Worm (Caenorhabditis elegans) whole organism, L1 larva: Measurements from ENCODE around the gene sna-3.

Experiments
- C04F5.9 ChIP-seq: sonication (generic microtip); optimal IDR thresholded peaks from 2 replicates; lab custom pipeline; 2016; ENCODE audit warnings: missing genetic modification characterization, missing compliant biosample characterization
- C16A3.4 ChIP-seq: fragments of 150-350 bp; optimal IDR thresholded peaks from 2 replicates; lab custom pipeline; 2014; ENCODE audit warnings: missing biosample characterization, missing genetic modification characterization
- C34B4.2 ChIP-seq: sonication (generic microtip); optimal IDR thresholded peaks from 2 replicates; lab custom pipeline; 2017; ENCODE audit warnings: mild to moderate bottlenecking, missing genetic modification characterization, missing compliant biosample characterization
- blmp-1 ChIP-seq: fragments of 150-350 bp; optimal IDR thresholded peaks from 2 replicates; lab custom pipeline; 2014; ENCODE audit warnings: missing biosample characterization, missing genetic modification characterization
- ceh-63 ChIP-seq: fragments of 200-800 bp; sonication (Bioruptor generic); optimal IDR thresholded peaks from 2 replicates; lab custom pipeline; 2018; ENCODE audit warnings: mild to moderate bottlenecking, missing genetic modification characterization, missing compliant biosample characterization
- ceh-88 ChIP-seq: fragments of 200-800 bp; sonication (Bioruptor generic); IDR thresholded peaks from 2 replicates; pipeline ENCODE4 v1.3.6; 2022; ENCODE audit warnings: missing genetic modification characterization, missing compliant biosample characterization
- ces-1 ChIP-seq: fragments of 150-350 bp; optimal IDR thresholded peaks from 2 replicates; lab custom pipeline; 2014; ENCODE audit warnings: missing biosample characterization, missing genetic modification reagents, missing genetic modification characterization
- dsc-1 ChIP-seq: sonication (generic microtip); optimal IDR thresholded peaks from 2 replicates; lab custom pipeline; 2016; ENCODE audit warnings: mild to moderate bottlenecking, missing genetic modification characterization, missing compliant biosample characterization
- efl-1 ChIP-seq, 4 experiments: fragments of 150-350 bp; optimal IDR thresholded peaks in 3 of 4; peaks in 1 of 4; 1 replicate in 1 of 4; 2 replicates in 3 of 4; lab custom pipeline; 2014; ENCODE audit warnings: missing biosample characterization in 2 of 4, missing genetic modification characterization in 2 of 4, missing genetic modification reagents in 2 of 4
- egl-13 ChIP-seq: sonication (generic microtip); optimal IDR thresholded peaks from 2 replicates; lab custom pipeline; 2016; ENCODE audit warnings: missing genotype, missing genetic modification reagents, missing genetic modification characterization, missing compliant biosample characterization
- egl-27 ChIP-seq, 2 experiments: fragments of 150-350 bp in 1 of 2; sonication (generic microtip); optimal IDR thresholded peaks; 3 replicates each; lab custom pipeline; 2017 to 2018; ENCODE audit warnings: missing biosample characterization in 2 of 2, missing genetic modification characterization in 2 of 2, missing genetic modification reagents in 2 of 2
- fkh-4 ChIP-seq: sonication (generic microtip); optimal IDR thresholded peaks from 2 replicates; lab custom pipeline; 2016; ENCODE audit warnings: missing compliant biosample characterization, missing genetic modification characterization, borderline replicate concordance
- hlh-4 ChIP-seq: sonication (generic microtip); optimal IDR thresholded peaks from 2 replicates; lab custom pipeline; 2016; ENCODE audit warnings: mild to moderate bottlenecking, missing genetic modification characterization, missing compliant biosample characterization
- hpl-2 ChIP-seq: fragments of 150-350 bp; optimal IDR thresholded peaks from 2 replicates; lab custom pipeline; 2014; ENCODE audit warnings: missing biosample characterization, missing genetic modification reagents, missing genetic modification characterization
- lin-14 ChIP-seq: fragments of 200-800 bp; sonication (Bioruptor generic); optimal IDR thresholded peaks from 2 replicates; lab custom pipeline; 2018; ENCODE audit warnings: mild to moderate bottlenecking, missing genetic modification characterization, moderate library complexity, missing compliant biosample characterization
- lin-15B ChIP-seq: fragments of 150-350 bp; sonication (generic microtip); optimal IDR thresholded peaks from 3 replicates; lab custom pipeline; 2014; ENCODE audit warnings: missing biosample characterization, missing genetic modification characterization
- lsy-2 ChIP-seq, 2 experiments: fragments of 150-350 bp; optimal IDR thresholded peaks; 2 replicates each; lab custom pipeline; 2014; ENCODE audit warnings: missing biosample characterization in 2 of 2, missing genetic modification characterization in 2 of 2
- mdl-1 ChIP-seq, 2 experiments: fragments of 150-350 bp; optimal IDR thresholded peaks; 2 replicates each; lab custom pipeline; 2014 to 2017; ENCODE audit warnings: missing biosample characterization in 2 of 2, missing genetic modification characterization in 2 of 2, inconsistent platforms in 1 of 2
- mef-2 ChIP-seq: fragments of 150-350 bp; optimal IDR thresholded peaks from 2 replicates; lab custom pipeline; 2014; ENCODE audit warnings: missing biosample characterization, missing genetic modification characterization
- nhr-11 ChIP-seq: fragments of 150-350 bp; optimal IDR thresholded peaks from 2 replicates; lab custom pipeline; 2014; ENCODE audit warnings: missing biosample characterization, missing genetic modification characterization
- nhr-12 ChIP-seq: sonication (generic microtip); optimal IDR thresholded peaks from 2 replicates; lab custom pipeline; 2017; ENCODE audit warnings: missing biosample characterization, missing genetic modification characterization
- nhr-19 ChIP-seq: fragments of 200-800 bp; sonication (Bioruptor generic); conservative IDR thresholded peaks from 2 replicates; pipeline ENCODE4 v1.3.6; 2022; ENCODE audit warnings: missing genetic modification characterization, missing compliant biosample characterization
- nhr-20 ChIP-seq: sonication (generic microtip); optimal IDR thresholded peaks from 2 replicates; lab custom pipeline; 2016; ENCODE audit warnings: mild to moderate bottlenecking, missing genetic modification characterization, missing compliant biosample characterization
- nhr-71 ChIP-seq: sonication (generic microtip); optimal IDR thresholded peaks from 2 replicates; lab custom pipeline; 2016; ENCODE audit warnings: mild to moderate bottlenecking, missing genetic modification characterization, moderate library complexity, missing compliant biosample characterization
- nhr-76 ChIP-seq: sonication (generic microtip); optimal IDR thresholded peaks from 2 replicates; lab custom pipeline; 2017; ENCODE audit warnings: missing biosample characterization, missing genetic modification characterization
- nhr-84 ChIP-seq: sonication (generic microtip); optimal IDR thresholded peaks from 2 replicates; lab custom pipeline; 2017; ENCODE audit warnings: missing biosample characterization, missing genetic modification characterization
- nhr-85 ChIP-seq: sonication (generic microtip); peaks from one replicate; lab custom pipeline; 2016; ENCODE audit warnings: missing genetic modification characterization, inconsistent platforms, missing compliant biosample characterization
- nhr-90 ChIP-seq: sonication (generic microtip); optimal IDR thresholded peaks from 2 replicates; lab custom pipeline; 2016; ENCODE audit warnings: mild to moderate bottlenecking, missing genetic modification characterization, missing compliant biosample characterization; ENCODE audit not compliant: poor library complexity
- pag-3 ChIP-seq: sonication (generic microtip); optimal IDR thresholded peaks from 2 replicates; lab custom pipeline; 2017; ENCODE audit warnings: missing genetic modification characterization, mild to moderate bottlenecking, missing compliant biosample characterization, antibody characterized with exemption, borderline replicate concordance; ENCODE audit not compliant: insufficient read depth
- rnt-1 ChIP-seq: sonication (generic microtip); optimal IDR thresholded peaks from 2 replicates; lab custom pipeline; 2016; ENCODE audit warnings: mild to moderate bottlenecking, missing genetic modification characterization, moderate library complexity, missing compliant biosample characterization
- snpc-4 ChIP-seq: fragments of 150-350 bp; optimal IDR thresholded peaks from 2 replicates; lab custom pipeline; 2014; ENCODE audit warnings: missing biosample characterization, missing genetic modification characterization
- snu-23 ChIP-seq: sonication (generic microtip); optimal IDR thresholded peaks from 2 replicates; lab custom pipeline; 2016; ENCODE audit warnings: missing genetic modification characterization, missing compliant biosample characterization
- swsn-7 ChIP-seq: sonication (generic microtip); optimal IDR thresholded peaks from 2 replicates; lab custom pipeline; 2016; ENCODE audit warnings: missing genetic modification characterization, missing compliant biosample characterization
- tbx-2 ChIP-seq: sonication (generic microtip); optimal IDR thresholded peaks from 2 replicates; lab custom pipeline; 2016; ENCODE audit warnings: missing genetic modification characterization, missing compliant biosample characterization
- unc-30 ChIP-seq: sonication (generic microtip); optimal IDR thresholded peaks from 2 replicates; lab custom pipeline; 2017; ENCODE audit warnings: missing biosample characterization, missing genetic modification characterization
- unc-98 ChIP-seq: fragments of 200-800 bp; sonication (Bioruptor generic); IDR thresholded peaks from 2 replicates; pipeline ENCODE4 v1.3.6; 2022; ENCODE audit warnings: missing genetic modification characterization, missing compliant biosample characterization
- xbp-1 ChIP-seq: sonication (generic microtip); optimal IDR thresholded peaks from 2 replicates; lab custom pipeline; 2016; ENCODE audit warnings: missing genetic modification characterization, missing compliant biosample characterization
- zag-1 ChIP-seq: fragments of 150-350 bp; optimal IDR thresholded peaks from 2 replicates; lab custom pipeline; 2014; ENCODE audit warnings: missing biosample characterization, missing genetic modification characterization
- ztf-4 ChIP-seq: fragments of 150-350 bp; optimal IDR thresholded peaks from 2 replicates; lab custom pipeline; 2014; ENCODE audit warnings: missing biosample characterization, missing genetic modification characterization

The sna-3 gene

ce11 chrIII:6198378-6199234, 7.4 kb downstream of the sna-3 start, which contains the start of the genes C23G10.7 and rpn-2 (continued):
- TF ChIP-seq nhr-71 (tag; lab: Kevin White, UChicago) (peak; percentile 84), C16A3.4 (tag; lab: Kevin White, UChicago) (peak; percentile 56), C04F5.9 (tag; lab: Kevin White, UChicago) (peak; percentile 36), mdl-1 (tag; optimal IDR thresholded peaks at IDR 0.05; lab: Kevin White, UChicago) (peak in 1 of 2 experiments; percentile 55), fkh-4 (tag; lab: Kevin White, UChicago) (peak; percentile 25), mef-2 (tag; lab: Kevin White, UChicago) (no peak), unc-30 (tag; lab: Kevin White, UChicago) (no peak), nhr-20 (tag; lab: Kevin White, UChicago) (peak; percentile 72)

ce11 chrIII:6195718-6196117, 10.3 kb downstream of the sna-3 start:
- TF ChIP-seq egl-13: no peak
- TF ChIP-seq lin-14 (GFP tag; lab: Kevin White, UChicago): no peak
- no peak for TF ChIP-seq efl-1 (optimal IDR thresholded peaks at IDR 0.05; lab: Kevin White, UChicago)
- TF ChIP-seq efl-1 (GFP tag; optimal IDR thresholded peaks at IDR 0.05 in 1 of 2; lab: Kevin White, UChicago): peak in 1 of 2 experiments; percentile 63
- TF ChIP-seq rnt-1 (tag; lab: Kevin White, UChicago): no peak
- TF ChIP-seq ces-1: no peak
- TF ChIP-seq hpl-2 (GFP tag; lab: Kevin White, UChicago): no peak

- no peak for TF ChIP-seq dsc-1 (tag; lab: Kevin White, UChicago)
- no peak for TF ChIP-seq pag-3 (tag; lab: Kevin White, UChicago)
- TF ChIP-seq ces-1: no peak
- TF ChIP-seq nhr-71 (tag; lab: Kevin White, UChicago): no peak
- no peak for TF ChIP-seq mef-2 (tag; lab: Kevin White, UChicago)
- TF ChIP-seq nhr-76: no peak
- TF ChIP-seq swsn-7 (tag; lab: Kevin White, UChicago): no peak
- no peak for TF ChIP-seq ceh-63 (GFP tag; lab: Kevin White, UChicago)
- TF ChIP-seq, all 84 proteins: peak for 0
Measured at ce11 chrIII:6194480-6194879, 11.5 kb downstream of the sna-3 start, which contains the start of gene ugt-66. Gene ugt-66 (minus strand): TSS chrIII:6194580.

ce11 chrIII:6190810-6191209, 15.2 kb downstream of the sna-3 start, which contains the start of gene C23G10.5:
Gene C23G10.5 (plus strand): TSS chrIII:6191110.
- no peak for TF ChIP-seq nhr-85
- TF ChIP-seq blmp-1: no peak

- TF ChIP-seq nhr-11 (tag; lab: Kevin White, UChicago): no peak
- no peak for TF ChIP-seq ztf-4 (tag; lab: Kevin White, UChicago)
- no peak for TF ChIP-seq unc-98 (GFP tag; lab: Robert Waterston, UW)
Measured at ce11 chrIII:6183118-6183517, 22.9 kb downstream of the sna-3 start, which contains the start of gene nas-28. Gene nas-28 (minus strand): TSS chrIII:6183218.

ce11 chrIII:6180294-6180693, 25.7 kb downstream of the sna-3 start:
- no peak for TF ChIP-seq nhr-19 (GFP tag; lab: Robert Waterston, UW)
- no peak for TF ChIP-seq snu-23 (GFP tag; lab: Kevin White, UChicago)
- TF ChIP-seq zag-1: no peak
- no peak for TF ChIP-seq hpl-2 (GFP tag; lab: Kevin White, UChicago)
- TF ChIP-seq nhr-84 (tag; lab: Kevin White, UChicago): no peak
- TF ChIP-seq C34B4.2: no peak
- no peak for TF ChIP-seq xbp-1 (tag; lab: Kevin White, UChicago)
- no peak for TF ChIP-seq lin-15B (tag; lab: Kevin White, UChicago)
- TF ChIP-seq fkh-4 (tag; lab: Kevin White, UChicago): no peak
- TF ChIP-seq pag-3 (tag; lab: Kevin White, UChicago): no peak
- TF ChIP-seq ceh-88 (GFP tag; lab: Robert Waterston, UW): no peak
- no peak for TF ChIP-seq hlh-4 (tag; lab: Kevin White, UChicago)
- TF ChIP-seq C16A3.4 (tag; lab: Kevin White, UChicago): no peak
- peak; percentile 32 for TF ChIP-seq nhr-85
- TF ChIP-seq egl-27 (tag; optimal IDR thresholded peaks at IDR 0.05; lab: Kevin White, UChicago): no peak
- TF ChIP-seq lsy-2 (tag; optimal IDR thresholded peaks at IDR 0.05; lab: Kevin White, UChicago): no peak
- no peak for TF ChIP-seq tbx-2 (tag; lab: Kevin White, UChicago)
- peak; percentile 31 for TF ChIP-seq lin-14 (GFP tag; lab: Kevin White, UChicago)
- no peak for TF ChIP-seq efl-1 (optimal IDR thresholded peaks at IDR 0.05; lab: Kevin White, UChicago)
- TF ChIP-seq efl-1 (GFP tag; optimal IDR thresholded peaks at IDR 0.05 in 1 of 2; lab: Kevin White, UChicago): no peak
- TF ChIP-seq swsn-7 (tag; lab: Kevin White, UChicago): no peak
- no peak for TF ChIP-seq nhr-12 (tag; lab: Kevin White, UChicago)
- no peak for TF ChIP-seq snpc-4 (tag; lab: Kevin White, UChicago)
- peak; percentile 1 for TF ChIP-seq nhr-90 (tag; lab: Kevin White, UChicago)
